Worm (Caenorhabditis elegans) whole organism, midembryonic: ENCODE results near the gene npp-24.

Experiments
- flt-1 ChIP-seq: fragments of 200-800 bp; sonication (Bioruptor generic); IDR thresholded peaks from 2 replicates; pipeline ENCODE4 v1.3.6; 2022; ENCODE audit warnings: missing genetic modification characterization, missing compliant biosample characterization
- klf-2 ChIP-seq: fragments of 200-800 bp; sonication (Bioruptor generic); conservative IDR thresholded peaks from 2 replicates; pipeline ENCODE4 v1.3.6; 2022; ENCODE audit warnings: missing genetic modification reagents, missing genetic modification characterization, missing compliant biosample characterization
- med-1 ChIP-seq: sonication (generic microtip); optimal IDR thresholded peaks from 2 replicates; lab custom pipeline; 2017; ENCODE audit warnings: missing genetic modification characterization, mild to moderate bottlenecking, missing compliant biosample characterization, antibody characterized with exemption, missing genetic modification reagents; ENCODE audit not compliant: insufficient read depth
- ref-1 ChIP-seq: fragments of 200-800 bp; sonication (Bioruptor generic); conservative IDR thresholded peaks from 2 replicates; pipeline ENCODE4 v1.3.6; 2022; ENCODE audit warnings: missing genetic modification reagents, missing genetic modification characterization, missing compliant biosample characterization
- tab-1 ChIP-seq: fragments of 200-800 bp; sonication (Bioruptor generic); IDR thresholded peaks from 2 replicates; pipeline ENCODE4 v1.3.6; 2022; ENCODE audit warnings: missing genetic modification characterization, missing compliant biosample characterization
- ztf-23 ChIP-seq: fragments of 200-800 bp; sonication (Bioruptor generic); IDR thresholded peaks from 2 replicates; pipeline ENCODE4 v1.3.6; 2022; ENCODE audit warnings: missing genetic modification reagents, missing genetic modification characterization, missing compliant biosample characterization

DNA sequence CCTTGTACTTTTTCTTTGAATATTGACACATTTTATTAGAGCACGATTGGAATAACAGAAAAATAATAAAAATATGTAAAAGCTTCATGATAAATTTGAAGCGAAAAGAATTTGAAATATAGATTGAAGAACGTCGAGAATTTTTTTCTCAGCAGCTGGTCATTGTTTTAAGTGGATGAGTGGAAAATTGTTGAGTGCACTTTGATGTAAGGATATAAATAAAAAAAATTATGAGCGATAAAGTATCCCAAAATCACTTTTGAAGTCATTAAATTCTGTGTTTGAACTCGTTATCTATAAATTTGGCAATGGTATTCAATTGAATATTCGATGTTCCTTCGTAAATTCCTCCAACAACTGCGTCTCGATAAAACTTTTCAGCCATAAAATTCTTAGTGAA is 39.1 kb downstream of the npp-24 start, which contains the start of gene ins-13:
- TF ChIP-seq flt-1 (GFP tag; lab: Robert Waterston, UW) (no peak), ztf-23 (GFP tag; lab: Robert Waterston, UW) (no peak), med-1 (GFP tag; lab: Kevin White, UChicago) (no peak), klf-2 (GFP tag; lab: Robert Waterston, UW) (no peak), ref-1 (GFP tag; lab: Robert Waterston, UW) (no peak), tab-1 (GFP tag; lab: Robert Waterston, UW) (no peak)
